Fruit fly (Drosophila melanogaster) whole organism, embryonic: ENCODE results near the gene CG34183.
A peak's percentile ranks its signal among the peaks of the same experiment; 100 is the strongest.

Source experiments
- Bteb2 ChIP-seq: fragments of 200-800 bp; sonication (Bioruptor generic); optimal IDR thresholded peaks from 2 replicates; lab custom pipeline; 2016; ENCODE audit warnings: missing biosample characterization, missing genetic modification characterization
- CG10209 ChIP-seq: fragments of 200-800 bp; sonication (Bioruptor generic); optimal IDR thresholded peaks from 3 replicates; lab custom pipeline; 2017; ENCODE audit warnings: missing biosample characterization, mild to moderate bottlenecking, missing genetic modification characterization, missing genetic modification reagents
- CG10979 ChIP-seq: fragments of 200-800 bp; sonication (Bioruptor generic); optimal IDR thresholded peaks from 2 replicates; lab custom pipeline; 2018; ENCODE audit warnings: missing biosample characterization, mild to moderate bottlenecking, missing genetic modification characterization, moderate library complexity
- CG11247 ChIP-seq: fragments of 200-800 bp; sonication (Bioruptor generic); IDR thresholded peaks from 2 replicates; pipeline ENCODE4 v1.3.6; 2022; ENCODE audit warnings: missing biosample characterization, missing genetic modification characterization
- CG12659 ChIP-seq: fragments of 200-800 bp; sonication (Bioruptor generic); optimal IDR thresholded peaks from 3 replicates; lab custom pipeline; 2017; ENCODE audit warnings: mild to moderate bottlenecking, missing biosample characterization, missing genetic modification reagents, missing genetic modification characterization
- CG12769 ChIP-seq: fragments of 200-800 bp; sonication (Bioruptor generic); optimal IDR thresholded peaks from 2 replicates; lab custom pipeline; 2019; ENCODE audit warnings: missing biosample characterization, mild to moderate bottlenecking, missing genetic modification characterization, moderate library complexity
- CG13424 ChIP-seq: fragments of 200-800 bp; sonication (Bioruptor generic); optimal IDR thresholded peaks from 2 replicates; lab custom pipeline; 2019; ENCODE audit warnings: missing biosample characterization, mild to moderate bottlenecking, missing genetic modification characterization, moderate library complexity
- CG14014 ChIP-seq: fragments of 200-800 bp; sonication (Bioruptor generic); IDR thresholded peaks from 2 replicates; pipeline ENCODE4 v1.3.6; 2022; ENCODE audit warnings: missing biosample characterization, missing genetic modification characterization
- CG14050 ChIP-seq: fragments of 200-800 bp; sonication (Bioruptor generic); IDR thresholded peaks from 3 replicates; pipeline ENCODE4 v1.3.6; 2022; ENCODE audit warnings: missing biosample characterization, missing genetic modification characterization
- CG15479 ChIP-seq: fragments of 200-800 bp; sonication (Bioruptor generic); optimal IDR thresholded peaks from 3 replicates; lab custom pipeline; 2019; ENCODE audit warnings: missing biosample characterization, mild to moderate bottlenecking, missing genetic modification characterization, moderate library complexity
- CG17186 ChIP-seq: fragments of 200-800 bp; sonication (Bioruptor generic); optimal IDR thresholded peaks from 3 replicates; lab custom pipeline; 2017; ENCODE audit warnings: missing biosample characterization, missing genetic modification reagents, missing genetic modification characterization
- CG17385 ChIP-seq: fragments of 200-800 bp; sonication (Bioruptor generic); optimal IDR thresholded peaks from 3 replicates; lab custom pipeline; 2018; ENCODE audit warnings: missing biosample characterization, mild to moderate bottlenecking, missing genetic modification characterization
- CG17829 ChIP-seq: fragments of 200-800 bp; optimal IDR thresholded peaks from 2 replicates; lab custom pipeline; 2019; ENCODE audit warnings: missing biosample characterization, mild to moderate bottlenecking, missing genetic modification characterization, moderate library complexity
- CG17912 ChIP-seq: fragments of 200-800 bp; sonication (Bioruptor generic); optimal IDR thresholded peaks from 2 replicates; lab custom pipeline; 2018; ENCODE audit warnings: missing biosample characterization, mild to moderate bottlenecking, missing genetic modification characterization
- CG1792 ChIP-seq: fragments of 200-800 bp; sonication (Bioruptor generic); optimal IDR thresholded peaks from 2 replicates; lab custom pipeline; 2016; ENCODE audit warnings: missing biosample characterization, missing genetic modification characterization
- CG18764 ChIP-seq: fragments of 200-800 bp; sonication (Bioruptor generic); optimal IDR thresholded peaks from 3 replicates; lab custom pipeline; 2016; ENCODE audit warnings: missing biosample characterization, missing genetic modification characterization
- CG2116 ChIP-seq: fragments of 200-800 bp; sonication (Bioruptor generic); optimal IDR thresholded peaks from 3 replicates; lab custom pipeline; 2018; ENCODE audit warnings: missing biosample characterization, mild to moderate bottlenecking, missing genetic modification characterization
- CG31365 ChIP-seq: fragments of 200-800 bp; sonication (Bioruptor generic); optimal IDR thresholded peaks from 2 replicates; lab custom pipeline; 2018; ENCODE audit warnings: missing biosample characterization, mild to moderate bottlenecking, missing genetic modification characterization
- CG5180 ChIP-seq: fragments of 200-800 bp; sonication (Bioruptor generic); optimal IDR thresholded peaks from 3 replicates; lab custom pipeline; 2017; ENCODE audit warnings: missing biosample characterization, missing genetic modification characterization, mild to moderate bottlenecking, moderate library complexity, missing genetic modification reagents
- Dad ChIP-seq: fragments of 200-800 bp; sonication (Bioruptor generic); optimal IDR thresholded peaks from 3 replicates; lab custom pipeline; 2016; ENCODE audit warnings: missing biosample characterization, missing genetic modification characterization
- Dek ChIP-seq: fragments of 200-800 bp; sonication (Bioruptor generic); optimal IDR thresholded peaks from 3 replicates; lab custom pipeline; 2019; ENCODE audit warnings: missing biosample characterization, mild to moderate bottlenecking, missing genetic modification characterization, moderate library complexity
- Drgx ChIP-seq: fragments of 200-800 bp; sonication (Bioruptor generic); IDR thresholded peaks from 2 replicates; pipeline ENCODE4 v1.3.6; 2022; ENCODE audit warnings: missing biosample characterization, missing genetic modification characterization
- Hr78 ChIP-seq, 2 experiments: fragments of 200-800 bp in 1 of 2; fragments of >200 bp in 1 of 2; sonication (Bioruptor generic) in 1 of 2; optimal IDR thresholded peaks; 2 replicates each; lab custom pipeline; 2017 to 2019; ENCODE audit warnings: missing biosample characterization in 2 of 2, missing genetic modification characterization in 2 of 2, mild to moderate bottlenecking in 1 of 2, moderate library complexity in 1 of 2
- MTF-1 ChIP-seq: fragments of 200-800 bp; sonication (Bioruptor generic); optimal IDR thresholded peaks from 2 replicates; lab custom pipeline; 2018; ENCODE audit warnings: missing biosample characterization, mild to moderate bottlenecking, missing genetic modification characterization, borderline replicate concordance
- Mad ChIP-seq: fragments of 200-800 bp; sonication (Bioruptor generic); optimal IDR thresholded peaks from 2 replicates; lab custom pipeline; 2016; ENCODE audit warnings: missing biosample characterization, missing genetic modification characterization
- Mrtf ChIP-seq: fragments of 200-800 bp; sonication (Bioruptor generic); IDR thresholded peaks from 3 replicates; pipeline ENCODE4 v1.3.6; 2022; ENCODE audit warnings: missing biosample characterization, missing genetic modification characterization
- NC2β ChIP-seq: fragments of 200-800 bp; sonication (Bioruptor generic); optimal IDR thresholded peaks from 2 replicates; lab custom pipeline; 2016; ENCODE audit warnings: missing biosample characterization, missing genetic modification characterization
- Oaz ChIP-seq: fragments of 200-800 bp; sonication (Bioruptor generic); IDR thresholded peaks from 2 replicates; pipeline ENCODE4 v1.3.6; 2022; ENCODE audit warnings: missing biosample characterization, missing genetic modification characterization
- Sin3A ChIP-seq: fragments of >200 bp; optimal IDR thresholded peaks from 2 replicates; lab custom pipeline; 2018
- Usf ChIP-seq: fragments of 200-800 bp; sonication (Bioruptor generic); optimal IDR thresholded peaks from 2 replicates; lab custom pipeline; 2017; ENCODE audit warnings: missing genotype, missing biosample characterization, missing genetic modification characterization
- Xbp1 ChIP-seq: fragments of 200-800 bp; sonication (Bioruptor generic); optimal IDR thresholded peaks from 3 replicates; lab custom pipeline; 2016; ENCODE audit warnings: missing biosample characterization, mild to moderate bottlenecking, missing genetic modification characterization
- bcd ChIP-seq: fragments of 200-800 bp; sonication (Bioruptor generic); optimal IDR thresholded peaks from 2 replicates; lab custom pipeline; 2017; ENCODE audit warnings: missing biosample characterization, mild to moderate bottlenecking, missing genetic modification characterization
- crol ChIP-seq: fragments of 200-800 bp; sonication (Bioruptor generic); IDR thresholded peaks from 2 replicates; pipeline ENCODE4 v1.3.6; 2022; ENCODE audit warnings: missing biosample characterization, missing genetic modification characterization
- cwo ChIP-seq: fragments of 200-800 bp; sonication (Bioruptor generic); optimal IDR thresholded peaks from 3 replicates; lab custom pipeline; 2017; ENCODE audit warnings: missing biosample characterization, missing genetic modification characterization, mild to moderate bottlenecking, moderate library complexity, missing genetic modification reagents
- ewg ChIP-seq: fragments of 200-800 bp; sonication (Bioruptor generic); optimal IDR thresholded peaks from 3 replicates; lab custom pipeline; 2017; ENCODE audit warnings: mild to moderate bottlenecking, missing biosample characterization, missing genetic modification reagents, missing genetic modification characterization
- gcm ChIP-seq: fragments of 200-800 bp; sonication (Bioruptor generic); optimal IDR thresholded peaks from 2 replicates; lab custom pipeline; 2019; ENCODE audit warnings: missing biosample characterization, mild to moderate bottlenecking, missing genetic modification characterization, moderate library complexity
- kay ChIP-seq: fragments of 200-800 bp; sonication (Bioruptor generic); optimal IDR thresholded peaks from 2 replicates; lab custom pipeline; 2016; ENCODE audit warnings: missing biosample characterization, missing genetic modification characterization
- ken ChIP-seq: fragments of 200-800 bp; sonication (Bioruptor generic); IDR thresholded peaks from 3 replicates; pipeline ENCODE4 v1.3.6; 2022; ENCODE audit warnings: missing biosample characterization, missing genetic modification characterization
- lab ChIP-seq: fragments of 200-800 bp; sonication (Bioruptor generic); optimal IDR thresholded peaks from 3 replicates; lab custom pipeline; 2017; ENCODE audit warnings: missing biosample characterization, missing genetic modification characterization, mild to moderate bottlenecking, moderate library complexity, missing genetic modification reagents
- lmd ChIP-seq: fragments of 200-800 bp; sonication (Bioruptor generic); IDR thresholded peaks from 2 replicates; pipeline ENCODE4 v1.3.6; 2022; ENCODE audit warnings: missing biosample characterization, missing genetic modification characterization
- oc ChIP-seq: fragments of 200-800 bp; sonication (Bioruptor generic); optimal IDR thresholded peaks from 2 replicates; lab custom pipeline; 2018; ENCODE audit warnings: missing biosample characterization, mild to moderate bottlenecking, missing genetic modification characterization, moderate library complexity
- sens-2 ChIP-seq: fragments of 200-800 bp; sonication (Bioruptor generic); IDR thresholded peaks from 2 replicates; pipeline ENCODE4 v1.3.6; 2022; ENCODE audit warnings: missing biosample characterization, missing genetic modification characterization
- sna ChIP-seq: fragments of 200-800 bp; sonication (Bioruptor generic); IDR thresholded peaks from 2 replicates; pipeline ENCODE4 v1.3.6; 2022; ENCODE audit warnings: missing biosample characterization, missing genetic modification characterization; ENCODE audit not compliant: partially characterized antibody
- stwl ChIP-seq: fragments of 200-800 bp; sonication (Bioruptor generic); optimal IDR thresholded peaks from 3 replicates; lab custom pipeline; 2018; ENCODE audit warnings: missing biosample characterization, mild to moderate bottlenecking, missing genetic modification characterization, moderate library complexity
- trh ChIP-seq: fragments of 200-800 bp; sonication (Bioruptor generic); optimal IDR thresholded peaks from 2 replicates; lab custom pipeline; 2016; ENCODE audit warnings: missing biosample characterization, missing genetic modification characterization
- unc-4 ChIP-seq: fragments of 200-800 bp; sonication (Bioruptor generic); IDR thresholded peaks from 2 replicates; pipeline ENCODE4 v1.3.6; 2022; ENCODE audit warnings: missing biosample characterization, missing genetic modification characterization; ENCODE audit not compliant: partially characterized antibody
- vnd ChIP-seq: fragments of 200-800 bp; sonication (Bioruptor generic); IDR thresholded peaks from 3 replicates; pipeline ENCODE4 v1.3.6; 2022; ENCODE audit warnings: missing biosample characterization, missing genetic modification characterization; ENCODE audit not compliant: partially characterized antibody

Gene CG34183

DNA sequence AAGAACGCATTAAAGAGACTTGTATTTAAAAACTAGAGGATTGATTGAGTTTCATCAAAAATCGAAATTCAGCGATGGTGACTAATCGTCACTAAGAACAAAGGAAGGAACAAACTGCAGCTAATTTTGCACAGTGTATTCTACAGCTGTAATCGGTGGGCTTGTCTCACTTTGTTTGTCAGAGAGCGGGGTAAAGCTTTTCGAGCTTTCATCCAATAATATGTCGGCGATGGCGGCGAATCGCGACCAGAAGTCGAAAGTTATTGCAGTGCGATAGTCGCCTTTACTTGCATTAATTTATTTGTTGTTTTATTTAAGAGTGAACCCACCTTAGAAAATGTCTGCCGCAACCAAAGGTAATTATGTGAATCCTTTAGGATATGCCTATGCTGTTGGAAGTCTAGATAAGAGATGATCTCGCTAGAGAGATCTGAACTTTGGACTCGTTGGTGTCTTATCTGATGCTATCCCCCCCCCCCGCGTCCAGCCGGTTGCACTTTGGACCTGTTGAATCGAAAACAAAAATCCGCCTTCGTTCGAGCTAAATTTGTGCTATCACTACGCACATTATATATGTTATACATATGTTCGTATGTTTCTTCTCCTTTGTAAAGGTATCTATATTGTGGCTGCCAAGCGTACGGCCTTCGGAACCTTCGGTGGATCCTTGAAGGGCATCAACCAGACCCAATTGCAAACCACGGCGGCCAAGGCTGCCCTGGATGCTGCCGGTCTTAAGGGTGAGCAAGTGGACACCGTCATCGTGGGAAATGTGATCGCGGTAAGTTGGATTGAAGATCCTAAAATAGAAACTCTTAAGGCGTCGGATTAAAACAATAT is 24.7 kb upstream of the CG34183 start, which contains the start of gene yip2 (continued):
- TF ChIP-seq CG14050 (GFP tag; lab: Robert Waterston, UW) = peak; percentile 47; the same call in 1 of the 3 replicates
- peak; percentile 51 for TF ChIP-seq CG10209
- TF ChIP-seq MTF-1 (GFP tag; lab: Kevin White, UChicago) = no peak
- TF ChIP-seq CG14014 (GFP tag; lab: Robert Waterston, UW) = peak; percentile 70
- TF ChIP-seq CG31365 (tag; lab: Kevin White, UChicago) = no peak
- TF ChIP-seq Oaz (GFP tag; lab: Robert Waterston, UW) = 0 out of 2 replicates have a peak, but pooled peaks have one; percentile 12
- TF ChIP-seq gcm (GFP tag; lab: Kevin White, UChicago) = peak; percentile 57
- TF ChIP-seq CG5180 = peak; percentile 29
- peak; percentile 70 for TF ChIP-seq CG12659
- TF ChIP-seq Drgx (GFP tag; lab: Robert Waterston, UW) = peak; percentile 95
- peak; percentile 46 for TF ChIP-seq bcd (GFP tag; lab: Kevin White, UChicago)
- TF ChIP-seq Xbp1 (GFP tag; lab: Kevin White, UChicago) = peak; percentile 76
- no peak for TF ChIP-seq CG17186 (GFP tag; lab: Kevin White, UChicago)
- peak; percentile 74 for TF ChIP-seq kay (GFP tag; lab: Kevin White, UChicago)
- peak; percentile 23 for TF ChIP-seq CG17829 (tag; lab: Kevin White, UChicago)
- TF ChIP-seq ken (GFP tag; lab: Robert Waterston, UW) = no peak; the same call in 2 of the 3 replicates
- TF ChIP-seq CG15479 (GFP tag; lab: Kevin White, UChicago) = no peak
- peak; percentile 66 for TF ChIP-seq crol (GFP tag; lab: Robert Waterston, UW)
- no peak for TF ChIP-seq unc-4 (GFP tag; lab: Robert Waterston, UW)
- peak; percentile 34 for TF ChIP-seq CG10979
- TF ChIP-seq lmd (GFP tag; lab: Robert Waterston, UW) = peak; percentile 40; the same call in 1 of the 2 replicates
- TF ChIP-seq Mad (GFP tag; lab: Kevin White, UChicago) = peak; percentile 17
- TF ChIP-seq Mrtf = no peak
- TF ChIP-seq CG13424 = peak; percentile 73
- peak in 1 of 2 experiments; percentile 33 for TF ChIP-seq Hr78 (GFP tag; optimal IDR thresholded peaks at IDR 0.05; lab: Kevin White, UChicago)
- TF ChIP-seq NC2β = no peak
- peak; percentile 40 for TF ChIP-seq CG11247
- no peak for TF ChIP-seq CG17912 (GFP tag; lab: Kevin White, UChicago)
- peak; percentile 0 for TF ChIP-seq Usf (GFP tag; lab: Kevin White, UChicago)
- peak; percentile 45; the same call in 1 of the 2 replicates for TF ChIP-seq sens-2 (GFP tag; lab: Robert Waterston, UW)
- TF ChIP-seq lab = peak; percentile 79
- no peak for TF ChIP-seq stwl (tag; lab: Kevin White, UChicago)
- TF ChIP-seq vnd = no peak
- peak; percentile 21 for TF ChIP-seq CG2116 (GFP tag; lab: Kevin White, UChicago)
- peak; percentile 12 for TF ChIP-seq Dad
- TF ChIP-seq trh = no peak
- peak; percentile 35 for TF ChIP-seq cwo (GFP tag; lab: Kevin White, UChicago)
- no peak for TF ChIP-seq sna
- TF ChIP-seq ewg (GFP tag; lab: Kevin White, UChicago) = no peak
- TF ChIP-seq Bteb2 (GFP tag; lab: Kevin White, UChicago) = peak; percentile 13
- peak; percentile 75 for TF ChIP-seq Dek (tag; lab: Kevin White, UChicago)
- TF ChIP-seq CG1792 (GFP tag; lab: Kevin White, UChicago) = peak; percentile 48
- peak; percentile 69 for TF ChIP-seq CG17385 (GFP tag; lab: Kevin White, UChicago)
- TF ChIP-seq CG12769 (tag; lab: Kevin White, UChicago) = peak; percentile 74
- no peak for TF ChIP-seq Sin3A (lab: Kevin White, UChicago)
- TF ChIP-seq oc (tag; lab: Kevin White, UChicago) = peak; percentile 40
- peak; percentile 1 for TF ChIP-seq CG18764 (GFP tag; lab: Kevin White, UChicago)
